Fruit fly (Drosophila melanogaster): ENCODE data around the gene RnrL.

Gene RnrL

dm6 chr2L:10306518-10307260, 21.1 kb downstream of the RnrL start, which contains the start of the genes CG5390 and CG4968 (continued):
- TF ChIP-seq CoRest (tag; optimal IDR thresholded peaks at IDR 0.05): peak; percentile 79

- TF ChIP-seq gcm2 (GFP tag; optimal IDR thresholded peaks at IDR 0.05): no peak
- TF ChIP-seq sens (GFP tag): peak; percentile 42
- TF ChIP-seq CG1603 (tag; optimal IDR thresholded peaks at IDR 0.05): no peak
Observed at dm6 chr2L:10305538-10306147, 22.1 kb downstream of the RnrL start.

dm6 chr2L:10303786-10304185, 24.0 kb downstream of the RnrL start, which contains the start of gene nmd:
TSS of gene nmd (minus strand) at chr2L:10303947.
- peak; percentile 6 for TF ChIP-seq CG2678 (tag; optimal IDR thresholded peaks at IDR 0.05)
- peak; percentile 48 for TF ChIP-seq Ets97D (GFP tag; optimal IDR thresholded peaks at IDR 0.05)
- TF ChIP-seq nom (GFP tag; optimal IDR thresholded peaks at IDR 0.05): peak; percentile 24
- TF ChIP-seq chinmo (GFP tag; IDR thresholded peaks at IDR 0.05; ENCODE audit: partially characterized antibody): peak; percentile 74; the same call in 1 of the 4 replicates
- TF ChIP-seq Oaz (GFP tag; IDR thresholded peaks at IDR 0.05): no peak
- TF ChIP-seq BEAF-32 (GFP tag; optimal IDR thresholded peaks at IDR 0.05): peak; percentile 41
- no peak for TF ChIP-seq Abd-B (GFP tag; optimal IDR thresholded peaks at IDR 0.05)
- no peak for TF ChIP-seq Atf3 (GFP tag; optimal IDR thresholded peaks at IDR 0.05)
- peak; percentile 42 for TF ChIP-seq CG14710 (tag; optimal IDR thresholded peaks at IDR 0.05)
- peak; percentile 86 for TF ChIP-seq gfzf (GFP tag; optimal IDR thresholded peaks at IDR 0.05)
- TF ChIP-seq eyg (GFP tag; optimal IDR thresholded peaks at IDR 0.05): no peak
- TF ChIP-seq CG7987 (GFP tag; optimal IDR thresholded peaks at IDR 0.05): peak; percentile 17
- TF ChIP-seq CG9727 (GFP tag; optimal IDR thresholded peaks at IDR 0.05): no peak
- TF ChIP-seq CG16813 (GFP tag; IDR thresholded peaks at IDR 0.05; ENCODE audit: partially characterized antibody): peak; percentile 50; the same call in 1 of the 3 replicates
- TF ChIP-seq trem (tag; optimal IDR thresholded peaks at IDR 0.05): peak; percentile 98
- TF ChIP-seq disco-r (GFP tag; optimal IDR thresholded peaks at IDR 0.05): no peak
- peak; percentile 53 for TF ChIP-seq CG13287 (GFP tag; IDR thresholded peaks at IDR 0.05; ENCODE audit: partially characterized antibody)
- peak; percentile 20 for TF ChIP-seq Myb (GFP tag; optimal IDR thresholded peaks at IDR 0.05)
- TF ChIP-seq Chrac-16 (GFP tag; optimal IDR thresholded peaks at IDR 0.05): peak; percentile 12
- TF ChIP-seq Camta (GFP tag; optimal IDR thresholded peaks at IDR 0.05): no peak
- no peak for TF ChIP-seq crc (GFP tag; optimal IDR thresholded peaks at IDR 0.05)
- peak; percentile 92 for TF ChIP-seq CG2116 (GFP tag; optimal IDR thresholded peaks at IDR 0.05)
- peak; percentile 35; the same call in 1 of the 2 replicates for TF ChIP-seq E2f2 (GFP tag; IDR thresholded peaks at IDR 0.05)
- peak; percentile 6 for TF ChIP-seq grau (tag; optimal IDR thresholded peaks at IDR 0.05)
- TF ChIP-seq tup (GFP tag; optimal IDR thresholded peaks at IDR 0.05): no peak
- peak; percentile 2 for TF ChIP-seq CG7839 (tag; optimal IDR thresholded peaks at IDR 0.05)
- TF ChIP-seq eve (GFP tag; optimal IDR thresholded peaks at IDR 0.05): no peak
- TF ChIP-seq CG15514 (GFP tag; optimal IDR thresholded peaks at IDR 0.05): peak; percentile 82
- peak; percentile 13 for TF ChIP-seq Xbp1 (GFP tag; optimal IDR thresholded peaks at IDR 0.05)
- peak; percentile 62 for TF ChIP-seq Lhr (GFP tag; optimal IDR thresholded peaks at IDR 0.05)
- no peak for TF ChIP-seq Asciz (GFP tag; optimal IDR thresholded peaks at IDR 0.05)
- peak; percentile 48 for TF ChIP-seq Dek (tag; optimal IDR thresholded peaks at IDR 0.05)
- peak; percentile 51 for TF ChIP-seq Max (GFP tag; optimal IDR thresholded peaks at IDR 0.05)
- TF ChIP-seq pho (GFP tag; optimal IDR thresholded peaks at IDR 0.05): peak; percentile 5
- TF ChIP-seq cg (GFP tag; optimal IDR thresholded peaks at IDR 0.05): peak; percentile 4
- no peak for TF ChIP-seq CG4404 (GFP tag; IDR thresholded peaks at IDR 0.05)
- no peak for TF ChIP-seq Ravus (GFP tag; IDR thresholded peaks at IDR 0.05)
- TF ChIP-seq stwl (tag; optimal IDR thresholded peaks at IDR 0.05): peak; percentile 90
- TF ChIP-seq bbx (GFP tag; IDR thresholded peaks at IDR 0.05; ENCODE audit: partially characterized antibody): peak; percentile 38; the same call in 1 of the 2 replicates
- TF ChIP-seq vfl (GFP tag; optimal IDR thresholded peaks at IDR 0.05): no peak

Data from whole organism, embryonic.